Worm (Caenorhabditis elegans) whole organism, mixed stage, embryonic: Measurements from ENCODE around the gene K09C4.2.

ENCODE experiments used
- cnd-1 ChIP-seq: fragments of 200-800 bp; sonication (Bioruptor generic); optimal IDR thresholded peaks from 2 replicates; lab custom pipeline; 2018; ENCODE audit warnings: mild to moderate bottlenecking, missing genetic modification characterization, missing compliant biosample characterization
- elt-1 ChIP-seq: sonication (generic microtip); optimal IDR thresholded peaks from 2 replicates; lab custom pipeline; 2017; ENCODE audit warnings: missing genetic modification characterization, mild to moderate bottlenecking, missing compliant biosample characterization, antibody characterized with exemption, moderate library complexity, borderline replicate concordance; ENCODE audit not compliant: insufficient read depth
- elt-3 ChIP-seq: fragments of 150-350 bp; optimal IDR thresholded peaks from 2 replicates; lab custom pipeline; 2014; ENCODE audit warnings: missing biosample characterization, missing genetic modification characterization
- lin-13 ChIP-seq: fragments of 150-350 bp; optimal IDR thresholded peaks from 2 replicates; lab custom pipeline; 2014; ENCODE audit warnings: missing biosample characterization, missing genetic modification characterization
- mls-2 ChIP-seq: sonication (generic microtip); optimal IDR thresholded peaks from 2 replicates; lab custom pipeline; 2016; ENCODE audit warnings: mild to moderate bottlenecking, missing genetic modification characterization, moderate library complexity, missing compliant biosample characterization
- nhr-237 ChIP-seq: fragments of 150-350 bp; optimal IDR thresholded peaks from 2 replicates; lab custom pipeline; 2014; ENCODE audit warnings: missing biosample characterization, missing genetic modification characterization
- nhr-28 ChIP-seq: fragments of 150-350 bp; optimal IDR thresholded peaks from 2 replicates; lab custom pipeline; 2014; ENCODE audit warnings: missing biosample characterization, missing genetic modification characterization
- snpc-4 ChIP-seq: fragments of 150-350 bp; optimal IDR thresholded peaks from 2 replicates; lab custom pipeline; 2014; ENCODE audit warnings: missing biosample characterization, missing genetic modification characterization
- unc-120 ChIP-seq: sonication (generic microtip); optimal IDR thresholded peaks from 2 replicates; lab custom pipeline; 2017; ENCODE audit warnings: missing genetic modification characterization, missing compliant biosample characterization; ENCODE audit not compliant: poor library complexity, severe bottlenecking
- unc-39 ChIP-seq: fragments of 150-350 bp; optimal IDR thresholded peaks from 2 replicates; lab custom pipeline; 2014; ENCODE audit warnings: missing biosample characterization, missing genetic modification characterization
- unc-62 ChIP-seq: fragments of 150-350 bp; optimal IDR thresholded peaks from 2 replicates; lab custom pipeline; 2014; ENCODE audit warnings: missing biosample characterization, missing genetic modification reagents, missing genetic modification characterization
- zip-8 ChIP-seq: fragments of 150-350 bp; optimal IDR thresholded peaks from 2 replicates; lab custom pipeline; 2014; ENCODE audit warnings: missing biosample characterization, missing genetic modification characterization
- ztf-11 ChIP-seq: fragments of 150-350 bp; optimal IDR thresholded peaks from 2 replicates; lab custom pipeline; 2014; ENCODE audit warnings: missing biosample characterization, missing genetic modification characterization

DNA sequence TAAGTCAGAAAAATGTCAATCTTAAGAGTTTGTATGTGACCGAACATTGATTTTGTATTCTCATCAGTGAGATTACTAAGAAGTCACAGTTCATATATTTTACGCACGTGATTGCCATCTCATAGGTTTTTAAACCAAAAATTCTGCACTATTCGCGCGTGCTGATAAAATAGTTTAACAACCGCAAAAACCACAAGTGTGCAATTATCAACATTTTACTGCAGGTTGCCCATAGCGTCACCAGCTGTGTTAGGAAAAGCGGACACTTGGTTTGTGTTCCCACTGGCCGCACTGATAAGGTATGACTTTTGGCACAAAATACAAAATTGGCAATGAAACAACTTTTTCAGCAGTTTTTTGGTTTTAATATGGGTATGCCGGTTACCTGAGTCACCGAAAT lies 6.1 kb upstream of the K09C4.2 start:
- no peak for TF ChIP-seq lin-13 (tag; lab: Kevin White, UChicago)
- no peak for TF ChIP-seq zip-8 (tag; lab: Kevin White, UChicago)
- TF ChIP-seq mls-2 (tag; lab: Kevin White, UChicago) = no peak
- no peak for TF ChIP-seq cnd-1 (tag; lab: Kevin White, UChicago)
- TF ChIP-seq unc-120 (tag; lab: Kevin White, UChicago) = no peak
- TF ChIP-seq nhr-28 (tag; lab: Kevin White, UChicago) = no peak
- TF ChIP-seq unc-39 (tag; lab: Kevin White, UChicago) = no peak
- TF ChIP-seq nhr-237 (tag; lab: Kevin White, UChicago) = no peak
- no peak for TF ChIP-seq ztf-11
- no peak for TF ChIP-seq unc-62 (GFP tag; lab: Kevin White, UChicago)
- TF ChIP-seq elt-1 (tag; lab: Kevin White, UChicago) = no peak
- no peak for TF ChIP-seq snpc-4 (tag; lab: Kevin White, UChicago)
- TF ChIP-seq elt-3 = no peak
